Worm (Caenorhabditis elegans) whole organism, mixed stage, embryonic: ENCODE results near the gene lgx-1.

Source experiments
- bed-3 ChIP-seq: fragments of 200-800 bp; sonication (Bioruptor generic); optimal IDR thresholded peaks from 3 replicates; lab custom pipeline; 2018; ENCODE audit warnings: mild to moderate bottlenecking, missing genetic modification characterization, moderate library complexity, missing compliant biosample characterization
- elt-1 ChIP-seq: sonication (generic microtip); optimal IDR thresholded peaks from 2 replicates; lab custom pipeline; 2017; ENCODE audit warnings: missing genetic modification characterization, mild to moderate bottlenecking, missing compliant biosample characterization, antibody characterized with exemption, moderate library complexity, borderline replicate concordance; ENCODE audit not compliant: insufficient read depth
- elt-3 ChIP-seq: fragments of 150-350 bp; optimal IDR thresholded peaks from 2 replicates; lab custom pipeline; 2014; ENCODE audit warnings: missing biosample characterization, missing genetic modification characterization
- mab-5 ChIP-seq: fragments of 150-350 bp; optimal IDR thresholded peaks from 2 replicates; lab custom pipeline; 2014; ENCODE audit warnings: missing biosample characterization, missing genetic modification characterization
- nhr-12 ChIP-seq: fragments of 150-350 bp; optimal IDR thresholded peaks from 2 replicates; lab custom pipeline; 2014; ENCODE audit warnings: missing biosample characterization, missing genetic modification characterization
- nhr-237 ChIP-seq: fragments of 150-350 bp; optimal IDR thresholded peaks from 2 replicates; lab custom pipeline; 2014; ENCODE audit warnings: missing biosample characterization, missing genetic modification characterization
- pha-4 ChIP-seq: fragments of 150-350 bp; optimal IDR thresholded peaks from 2 replicates; lab custom pipeline; 2018; ENCODE audit warnings: missing biosample characterization, missing genetic modification reagents, missing genetic modification characterization
- ztf-11 ChIP-seq: fragments of 150-350 bp; optimal IDR thresholded peaks from 2 replicates; lab custom pipeline; 2014; ENCODE audit warnings: missing biosample characterization, missing genetic modification characterization

DNA sequence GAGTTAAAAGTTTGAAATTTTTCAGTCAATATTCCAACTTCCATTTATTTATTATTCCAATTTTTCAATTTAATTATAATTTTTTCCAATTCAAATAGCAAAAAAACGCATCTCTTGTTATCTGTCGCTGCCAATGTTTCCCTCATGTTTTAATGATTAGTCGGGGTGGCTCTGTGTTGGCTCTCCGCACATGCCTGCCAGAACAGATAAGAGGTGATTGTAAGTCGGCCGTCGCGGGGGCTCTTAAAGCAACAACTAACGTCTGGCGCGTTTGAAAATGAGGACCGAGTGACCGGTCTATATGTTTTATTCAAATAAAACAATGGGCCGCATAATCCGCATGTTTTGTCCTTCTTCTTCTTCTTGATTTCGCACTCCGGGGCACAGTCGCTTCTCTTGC lies 62.0 kb downstream of the lgx-1 start:
- TF ChIP-seq ztf-11 (tag; lab: Kevin White, UChicago) (no peak), elt-3 (tag; lab: Kevin White, UChicago) (no peak), elt-1 (tag; lab: Kevin White, UChicago) (no peak), nhr-237 (tag; lab: Kevin White, UChicago) (no peak), mab-5 (tag; lab: Kevin White, UChicago) (no peak), bed-3 (no peak), nhr-12 (tag; lab: Kevin White, UChicago) (no peak), pha-4 (no peak)
